Fruit fly (Drosophila melanogaster): ENCODE results near the gene dome.

- TF ChIP-seq psq (optimal IDR thresholded peaks at IDR 0.05) (no peak), pan (optimal IDR thresholded peaks at IDR 0.05) (no peak), Dll (optimal IDR thresholded peaks at IDR 0.05) (no peak), CG8478 (optimal IDR thresholded peaks at IDR 0.05) (no peak)
These were observed 9.8 kb upstream of the dome start, which contains the start of gene Mer for dm6 chrX:19692951-19693698.

Measured in whole organism.